Fruit fly (Drosophila melanogaster): Measurements from ENCODE around the gene Frl.

Gene Frl

DNA sequence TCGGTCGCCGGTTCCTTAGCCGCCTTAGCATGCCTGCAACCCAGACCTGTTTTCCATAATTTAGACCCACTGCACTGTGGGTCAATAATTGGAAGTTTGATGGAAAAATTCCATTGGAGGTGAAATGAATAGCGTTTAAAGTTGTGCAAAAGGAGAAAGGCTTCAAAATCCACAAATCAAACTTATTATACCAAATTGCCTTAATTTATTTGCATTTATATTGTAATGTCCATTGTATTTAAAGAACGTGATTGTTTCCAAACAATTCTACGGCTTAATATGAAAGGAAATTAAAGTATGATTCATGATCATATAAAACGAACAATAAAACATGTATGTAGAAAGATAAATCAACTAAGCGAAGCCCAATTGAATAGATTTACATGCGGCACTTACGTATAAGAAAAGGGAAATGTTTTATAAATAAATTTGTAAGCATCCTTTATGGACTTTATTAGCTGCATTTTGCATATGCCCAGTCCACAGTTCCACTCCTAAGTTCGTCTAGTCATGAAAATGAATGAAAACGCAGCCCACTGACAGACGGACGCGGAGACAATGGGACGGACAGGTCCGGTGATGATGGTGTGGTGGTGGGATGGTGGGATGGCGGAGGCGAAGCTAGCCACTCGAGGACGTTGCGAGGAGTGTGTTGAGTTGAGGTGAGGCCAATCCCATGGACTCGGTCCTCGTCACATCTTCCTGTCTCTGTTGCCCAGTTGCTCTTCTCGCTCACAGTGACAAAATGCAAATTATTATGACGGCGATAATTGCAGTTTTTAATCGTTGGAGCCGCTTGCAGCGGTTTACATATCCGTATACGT lies 10.4 kb downstream of the Frl start (continued):
- TF ChIP-seq CG12769 (tag; optimal IDR thresholded peaks at IDR 0.05) (peak; percentile 1), Mrtf (GFP tag; IDR thresholded peaks at IDR 0.05) (no peak), dpn (GFP tag; optimal IDR thresholded peaks at IDR 0.05) (no peak), mld (GFP tag; IDR thresholded peaks at IDR 0.05; ENCODE audit: partially characterized antibody) (no peak), CG3065 (GFP tag; optimal IDR thresholded peaks at IDR 0.05) (no peak), Med (GFP tag) (peak; percentile 46), Adf1 (GFP tag; IDR thresholded peaks at IDR 0.05) (no peak), nom (GFP tag; optimal IDR thresholded peaks at IDR 0.05) (peak; percentile 19), CG32767 (GFP tag; IDR thresholded peaks at IDR 0.05) (no peak), CG13775 (GFP tag; optimal IDR thresholded peaks at IDR 0.05) (no peak), btn (GFP tag; optimal IDR thresholded peaks at IDR 0.05) (no peak), knrl (GFP tag; IDR thresholded peaks at IDR 0.05; ENCODE audit: partially characterized antibody) (no peak), NK7.1 (GFP tag; optimal IDR thresholded peaks at IDR 0.05) (no peak), CG10209 (GFP tag; optimal IDR thresholded peaks at IDR 0.05) (no peak), CG9876 (GFP tag; optimal IDR thresholded peaks at IDR 0.05) (no peak), da (GFP tag; optimal IDR thresholded peaks at IDR 0.05) (no peak), chinmo (GFP tag; IDR thresholded peaks at IDR 0.05; ENCODE audit: partially characterized antibody) (no peak), crol (GFP tag; IDR thresholded peaks at IDR 0.05) (no peak), Kr (GFP tag; optimal IDR thresholded peaks at IDR 0.05) (no peak), BEAF-32 (GFP tag; optimal IDR thresholded peaks at IDR 0.05) (no peak)

DNA sequence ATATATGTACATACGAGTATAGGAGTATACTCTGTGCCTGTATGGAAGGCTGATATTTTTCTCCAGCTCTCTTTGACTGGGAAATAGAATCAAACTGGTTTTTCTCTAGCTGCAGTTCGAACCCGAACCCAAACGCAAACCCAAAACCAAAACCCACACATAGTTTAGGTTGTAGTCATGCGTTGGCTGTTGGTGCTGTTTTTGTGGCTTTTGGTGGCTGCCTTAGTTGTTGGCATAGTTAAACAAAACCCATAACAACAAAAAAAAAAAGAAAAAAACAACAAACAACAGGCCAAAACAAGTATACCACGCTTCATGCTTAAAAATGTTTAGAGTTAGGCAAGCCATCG lies 11.0 kb downstream of the Frl start:
- no peak for TF ChIP-seq PHDP (tag; optimal IDR thresholded peaks at IDR 0.05)
- TF ChIP-seq p53 (GFP tag; optimal IDR thresholded peaks at IDR 0.05), result no peak
- no peak for TF ChIP-seq Taf1 (GFP tag; IDR thresholded peaks at IDR 0.05)
- TF ChIP-seq Dad (GFP tag; optimal IDR thresholded peaks at IDR 0.05), result no peak
- TF ChIP-seq CG13296 (GFP tag; optimal IDR thresholded peaks at IDR 0.05), result no peak
- TF ChIP-seq CG14441 (GFP tag; IDR thresholded peaks at IDR 0.05), result no peak
- no peak for TF ChIP-seq CG16863 (GFP tag; optimal IDR thresholded peaks at IDR 0.05)
- TF ChIP-seq CG33213 (GFP tag; optimal IDR thresholded peaks at IDR 0.05), result no peak
- no peak for TF ChIP-seq nerfin-2 (GFP tag; IDR thresholded peaks at IDR 0.05; ENCODE audit: partially characterized antibody)
- no peak for TF ChIP-seq Sry-δ (GFP tag; optimal IDR thresholded peaks at IDR 0.05)
- TF ChIP-seq Xrp1 (GFP tag; IDR thresholded peaks at IDR 0.05), result no peak
- no peak for TF ChIP-seq CG15479 (GFP tag; optimal IDR thresholded peaks at IDR 0.05)
- no peak for TF ChIP-seq Bgb (GFP tag; IDR thresholded peaks at IDR 0.05; ENCODE audit: partially characterized antibody)
- TF ChIP-seq tll (GFP tag; optimal IDR thresholded peaks at IDR 0.05), result no peak
- TF ChIP-seq sr (GFP tag; IDR thresholded peaks at IDR 0.05), result peak; percentile 58; the same call in 1 of the 3 replicates
- TF ChIP-seq CG4404 (GFP tag; IDR thresholded peaks at IDR 0.05), result no peak
- no peak for TF ChIP-seq CG6654 (GFP tag; optimal IDR thresholded peaks at IDR 0.05)
- TF ChIP-seq kni (GFP tag; optimal IDR thresholded peaks at IDR 0.05), result peak; percentile 9
- peak; percentile 30 for TF ChIP-seq sens (GFP tag)
- no peak for TF ChIP-seq CG31224 (GFP tag; IDR thresholded peaks at IDR 0.05)
- no peak for TF ChIP-seq slbo (GFP tag; IDR thresholded peaks at IDR 0.05)
- peak; percentile 15 for TF ChIP-seq gsb-n (tag; optimal IDR thresholded peaks at IDR 0.05)
- no peak for TF ChIP-seq lola (GFP tag; optimal IDR thresholded peaks at IDR 0.05)
- no peak for TF ChIP-seq CG12299 (tag; optimal IDR thresholded peaks at IDR 0.05)
- no peak for TF ChIP-seq Hand (GFP tag; optimal IDR thresholded peaks at IDR 0.05)
- no peak for TF ChIP-seq ro (GFP tag; IDR thresholded peaks at IDR 0.05)
- no peak for TF ChIP-seq CG12071 (GFP tag; optimal IDR thresholded peaks at IDR 0.05)
- no peak for TF ChIP-seq Aef1 (GFP tag; IDR thresholded peaks at IDR 0.05)
- TF ChIP-seq row (GFP tag; IDR thresholded peaks at IDR 0.05), result no peak
- no peak for TF ChIP-seq CG5953 (GFP tag; IDR thresholded peaks at IDR 0.05)
